Worm (Caenorhabditis elegans) whole organism, L1 larva: ENCODE measurements around the gene F10E9.11.

Experiments used
- C16A3.4 ChIP-seq: fragments of 150-350 bp; optimal IDR thresholded peaks from 2 replicates; lab custom pipeline; 2014; ENCODE audit warnings: missing biosample characterization, missing genetic modification characterization
- C34B4.2 ChIP-seq: sonication (generic microtip); optimal IDR thresholded peaks from 2 replicates; lab custom pipeline; 2017; ENCODE audit warnings: mild to moderate bottlenecking, missing genetic modification characterization, missing compliant biosample characterization
- F16B12.6 ChIP-seq: fragments of 150-350 bp; optimal IDR thresholded peaks from 2 replicates; lab custom pipeline; 2014; ENCODE audit warnings: missing biosample characterization, missing genetic modification characterization
- aly-2 ChIP-seq: fragments of 150-350 bp; optimal IDR thresholded peaks from 2 replicates; lab custom pipeline; 2014; ENCODE audit warnings: missing biosample characterization, missing genetic modification characterization
- ceh-8 ChIP-seq: fragments of 200-800 bp; sonication (Bioruptor generic); optimal IDR thresholded peaks from 2 replicates; lab custom pipeline; 2018; ENCODE audit warnings: mild to moderate bottlenecking, missing genetic modification characterization, moderate library complexity, missing compliant biosample characterization
- ceh-82 ChIP-seq, 3 experiments: fragments of 150-350 bp in 1 of 3; sonication (generic microtip) in 2 of 3; optimal IDR thresholded peaks; 2 replicates each; lab custom pipeline; 2014 to 2017; ENCODE audit warnings: missing biosample characterization in 3 of 3, missing genetic modification characterization in 3 of 3
- ceh-88 ChIP-seq: fragments of 200-800 bp; sonication (Bioruptor generic); IDR thresholded peaks from 2 replicates; pipeline ENCODE4 v1.3.6; 2022; ENCODE audit warnings: missing genetic modification characterization, missing compliant biosample characterization
- ces-1 ChIP-seq: fragments of 150-350 bp; optimal IDR thresholded peaks from 2 replicates; lab custom pipeline; 2014; ENCODE audit warnings: missing biosample characterization, missing genetic modification reagents, missing genetic modification characterization
- dpl-1 ChIP-seq, 3 experiments: fragments of 150-350 bp in 2 of 3; sonication (generic microtip) in 1 of 3; optimal IDR thresholded peaks; 2 replicates each; lab custom pipeline; 2014 to 2017; ENCODE audit warnings: missing biosample characterization in 3 of 3, missing genetic modification characterization in 3 of 3, missing genetic modification reagents in 3 of 3
- dsc-1 ChIP-seq: sonication (generic microtip); optimal IDR thresholded peaks from 2 replicates; lab custom pipeline; 2016; ENCODE audit warnings: mild to moderate bottlenecking, missing genetic modification characterization, missing compliant biosample characterization
- efl-1 ChIP-seq, 4 experiments: fragments of 150-350 bp; optimal IDR thresholded peaks in 3 of 4; peaks in 1 of 4; 1 replicate in 1 of 4; 2 replicates in 3 of 4; lab custom pipeline; 2014; ENCODE audit warnings: missing biosample characterization in 2 of 4, missing genetic modification characterization in 2 of 4, missing genetic modification reagents in 2 of 4
- efl-3 ChIP-seq: fragments of 200-800 bp; sonication (Bioruptor generic); optimal IDR thresholded peaks from 2 replicates; lab custom pipeline; 2018; ENCODE audit warnings: mild to moderate bottlenecking, missing genetic modification characterization, missing compliant biosample characterization
- egl-13 ChIP-seq: sonication (generic microtip); optimal IDR thresholded peaks from 2 replicates; lab custom pipeline; 2016; ENCODE audit warnings: missing genotype, missing genetic modification reagents, missing genetic modification characterization, missing compliant biosample characterization
- elt-3 ChIP-seq, 6 experiments: fragments of 150-350 bp in 1 of 6; sonication (generic microtip); optimal IDR thresholded peaks; 2 replicates each; lab custom pipeline; 2017 to 2018; ENCODE audit warnings: missing biosample characterization in 6 of 6, missing genetic modification characterization in 6 of 6, inconsistent platforms in 1 of 6
- ets-5 ChIP-seq: fragments of 200-800 bp; sonication (Bioruptor generic); IDR thresholded peaks from 2 replicates; pipeline ENCODE4 v1.3.6; 2022; ENCODE audit warnings: missing genetic modification characterization, missing compliant biosample characterization
- fkh-10 ChIP-seq: sonication (generic microtip); optimal IDR thresholded peaks from 2 replicates; lab custom pipeline; 2017; ENCODE audit warnings: missing biosample characterization, missing genetic modification reagents, missing genetic modification characterization
- fos-1 ChIP-seq: fragments of 150-350 bp; optimal IDR thresholded peaks from 2 replicates; lab custom pipeline; 2014; ENCODE audit warnings: missing biosample characterization, missing genetic modification characterization
- hlh-17 ChIP-seq: fragments of 200-800 bp; sonication (Bioruptor generic); optimal IDR thresholded peaks from 2 replicates; lab custom pipeline; 2018; ENCODE audit warnings: missing genetic modification characterization, mild to moderate bottlenecking, missing compliant biosample characterization, moderate library complexity, borderline replicate concordance
- hpl-2 ChIP-seq: fragments of 150-350 bp; optimal IDR thresholded peaks from 2 replicates; lab custom pipeline; 2014; ENCODE audit warnings: missing biosample characterization, missing genetic modification reagents, missing genetic modification characterization
- irx-1 ChIP-seq: sonication (generic microtip); optimal IDR thresholded peaks from 2 replicates; lab custom pipeline; 2016; ENCODE audit warnings: missing genetic modification characterization, missing compliant biosample characterization
- lin-13 ChIP-seq: fragments of 150-350 bp; optimal IDR thresholded peaks from 2 replicates; lab custom pipeline; 2014; ENCODE audit warnings: missing biosample characterization, missing genetic modification reagents, missing genetic modification characterization
- lin-15B ChIP-seq: fragments of 150-350 bp; sonication (generic microtip); optimal IDR thresholded peaks from 3 replicates; lab custom pipeline; 2014; ENCODE audit warnings: missing biosample characterization, missing genetic modification characterization
- lin-39 ChIP-seq: fragments of 150-350 bp; optimal IDR thresholded peaks from 2 replicates; lab custom pipeline; 2014; ENCODE audit warnings: missing biosample characterization, missing genetic modification reagents, missing genetic modification characterization
- lsy-2 ChIP-seq, 2 experiments: fragments of 150-350 bp; optimal IDR thresholded peaks; 2 replicates each; lab custom pipeline; 2014; ENCODE audit warnings: missing biosample characterization in 2 of 2, missing genetic modification characterization in 2 of 2
- mab-9 ChIP-seq: fragments of 200-800 bp; sonication (Bioruptor generic); IDR thresholded peaks from 2 replicates; pipeline ENCODE4 v1.3.6; 2022; ENCODE audit warnings: missing genetic modification reagents, missing genetic modification characterization, missing compliant biosample characterization
- nhr-11 ChIP-seq: fragments of 150-350 bp; optimal IDR thresholded peaks from 2 replicates; lab custom pipeline; 2014; ENCODE audit warnings: missing biosample characterization, missing genetic modification characterization
- nhr-20 ChIP-seq: sonication (generic microtip); optimal IDR thresholded peaks from 2 replicates; lab custom pipeline; 2016; ENCODE audit warnings: mild to moderate bottlenecking, missing genetic modification characterization, missing compliant biosample characterization
- nhr-28 ChIP-seq: fragments of 150-350 bp; optimal IDR thresholded peaks from 2 replicates; lab custom pipeline; 2014; ENCODE audit warnings: missing biosample characterization, missing genetic modification characterization
- nhr-71 ChIP-seq: sonication (generic microtip); optimal IDR thresholded peaks from 2 replicates; lab custom pipeline; 2016; ENCODE audit warnings: mild to moderate bottlenecking, missing genetic modification characterization, moderate library complexity, missing compliant biosample characterization
- nhr-77 ChIP-seq: fragments of 150-350 bp; optimal IDR thresholded peaks from 2 replicates; lab custom pipeline; 2014; ENCODE audit warnings: missing biosample characterization, missing genetic modification characterization
- nhr-85 ChIP-seq: sonication (generic microtip); peaks from one replicate; lab custom pipeline; 2016; ENCODE audit warnings: missing genetic modification characterization, inconsistent platforms, missing compliant biosample characterization
- pax-3 ChIP-seq: fragments of 200-800 bp; sonication (Bioruptor generic); optimal IDR thresholded peaks from 2 replicates; lab custom pipeline; 2018; ENCODE audit warnings: mild to moderate bottlenecking, missing genetic modification characterization, moderate library complexity, missing compliant biosample characterization
- pqm-1 ChIP-seq: sonication (generic microtip); optimal IDR thresholded peaks from 3 replicates; lab custom pipeline; 2017; ENCODE audit warnings: missing biosample characterization, missing genetic modification characterization
- skn-1 ChIP-seq: fragments of 150-350 bp; optimal IDR thresholded peaks from 2 replicates; lab custom pipeline; 2014; ENCODE audit warnings: missing biosample characterization, missing genetic modification characterization
- sox-4 ChIP-seq: sonication (generic microtip); optimal IDR thresholded peaks from 2 replicates; lab custom pipeline; 2016; ENCODE audit warnings: missing genetic modification characterization, missing compliant biosample characterization
- sptf-1 ChIP-seq: fragments of 150-350 bp; optimal IDR thresholded peaks from 2 replicates; lab custom pipeline; 2014; ENCODE audit warnings: missing biosample characterization, missing genetic modification characterization
- sup-37 ChIP-seq: fragments of 200-800 bp; sonication (Bioruptor generic); optimal IDR thresholded peaks from 2 replicates; lab custom pipeline; 2018; ENCODE audit warnings: mild to moderate bottlenecking, missing genetic modification characterization, missing compliant biosample characterization
- swsn-7 ChIP-seq: sonication (generic microtip); optimal IDR thresholded peaks from 2 replicates; lab custom pipeline; 2016; ENCODE audit warnings: missing genetic modification characterization, missing compliant biosample characterization
- tlp-1 ChIP-seq: fragments of 150-350 bp; optimal IDR thresholded peaks from 2 replicates; lab custom pipeline; 2014; ENCODE audit warnings: missing biosample characterization, missing genetic modification characterization
- unc-130 ChIP-seq: fragments of 150-350 bp; optimal IDR thresholded peaks from 2 replicates; lab custom pipeline; 2017; ENCODE audit warnings: missing biosample characterization, missing genetic modification characterization, inconsistent platforms
- unc-30 ChIP-seq: sonication (generic microtip); optimal IDR thresholded peaks from 2 replicates; lab custom pipeline; 2017; ENCODE audit warnings: missing biosample characterization, missing genetic modification characterization
- unc-62 ChIP-seq: fragments of 150-350 bp; optimal IDR thresholded peaks from 2 replicates; lab custom pipeline; 2014; ENCODE audit warnings: missing biosample characterization, missing genetic modification reagents, missing genetic modification characterization
- unc-86 ChIP-seq: sonication (generic microtip); optimal IDR thresholded peaks from 2 replicates; lab custom pipeline; 2016; ENCODE audit warnings: missing genetic modification characterization, missing compliant biosample characterization
- unc-98 ChIP-seq: fragments of 200-800 bp; sonication (Bioruptor generic); IDR thresholded peaks from 2 replicates; pipeline ENCODE4 v1.3.6; 2022; ENCODE audit warnings: missing genetic modification characterization, missing compliant biosample characterization
- vab-15 ChIP-seq: sonication (generic microtip); optimal IDR thresholded peaks from 2 replicates; lab custom pipeline; 2017; ENCODE audit warnings: missing genotype, mild to moderate bottlenecking, missing genetic modification characterization, missing compliant biosample characterization
- xbp-1 ChIP-seq: sonication (generic microtip); optimal IDR thresholded peaks from 2 replicates; lab custom pipeline; 2016; ENCODE audit warnings: missing genetic modification characterization, missing compliant biosample characterization
- zag-1 ChIP-seq: fragments of 150-350 bp; optimal IDR thresholded peaks from 2 replicates; lab custom pipeline; 2014; ENCODE audit warnings: missing biosample characterization, missing genetic modification characterization
- zip-4 ChIP-seq: fragments of 200-800 bp; sonication (Bioruptor generic); optimal IDR thresholded peaks from 2 replicates; lab custom pipeline; 2018; ENCODE audit warnings: mild to moderate bottlenecking, missing genetic modification characterization, moderate library complexity, missing compliant biosample characterization
- ztf-4 ChIP-seq: fragments of 150-350 bp; optimal IDR thresholded peaks from 2 replicates; lab custom pipeline; 2014; ENCODE audit warnings: missing biosample characterization, missing genetic modification characterization

The F10E9.11 gene

DNA sequence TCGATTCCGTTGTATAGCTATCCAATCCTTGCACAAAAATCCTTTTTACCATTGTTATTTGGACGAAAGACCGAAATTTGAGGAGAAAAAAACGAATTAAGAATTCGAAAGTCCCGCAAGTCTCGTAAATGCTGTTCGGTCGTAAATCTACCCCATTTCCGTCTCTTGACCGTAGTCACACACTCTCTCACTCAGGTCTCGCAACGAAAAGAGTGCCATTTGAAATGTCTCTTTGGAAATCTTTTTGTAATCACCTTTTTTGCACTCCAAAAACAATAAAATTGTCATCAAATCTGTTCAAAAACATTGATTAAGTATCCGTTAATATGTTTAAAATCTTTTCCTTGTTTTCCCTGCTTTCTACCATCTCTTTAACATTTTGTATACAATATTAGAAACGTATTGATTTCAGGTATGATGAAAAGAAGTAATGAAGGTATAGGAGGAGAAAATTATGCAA lies 39.2 kb upstream of the F10E9.11 start, which contains the start of the genes R05D3.8 and rfp-1 (continued):
- TF ChIP-seq mab-9 = 0 out of 2 replicates have a peak, but pooled peaks have one; percentile 7
- TF ChIP-seq fos-1 = peak; percentile 82
- peak; percentile 71 for TF ChIP-seq swsn-7 (tag; lab: Kevin White, UChicago)
- TF ChIP-seq nhr-20 = peak; percentile 79
- no peak for TF ChIP-seq sptf-1 (tag; lab: Kevin White, UChicago)
- no peak for TF ChIP-seq pqm-1 (tag; lab: Kevin White, UChicago)
- TF ChIP-seq xbp-1 (tag; lab: Kevin White, UChicago) = peak; percentile 73
- peak; percentile 52 for TF ChIP-seq dsc-1 (tag; lab: Kevin White, UChicago)
- TF ChIP-seq zip-4 (GFP tag; lab: Kevin White, UChicago) = no peak
- peak in 3 of 6 experiments; percentile 4 to 74 (median 20) for TF ChIP-seq elt-3 (tag; optimal IDR thresholded peaks at IDR 0.05; lab: Kevin White, UChicago)
- TF ChIP-seq nhr-85 (tag; lab: Kevin White, UChicago) = peak; percentile 88
- TF ChIP-seq ces-1 (GFP tag; lab: Kevin White, UChicago) = no peak
- TF ChIP-seq lsy-2 (tag; optimal IDR thresholded peaks at IDR 0.05; lab: Kevin White, UChicago) = peak; percentile 98 to 99
- TF ChIP-seq ceh-8 (GFP tag; lab: Kevin White, UChicago) = no peak
- TF ChIP-seq ztf-4 = peak; percentile 43
- TF ChIP-seq C34B4.2 (tag; lab: Kevin White, UChicago) = no peak
- TF ChIP-seq fkh-10 = peak; percentile 58
- no peak for TF ChIP-seq zag-1
- no peak for TF ChIP-seq pax-3
- peak; percentile 32 for TF ChIP-seq vab-15 (tag; lab: Kevin White, UChicago)

DNA sequence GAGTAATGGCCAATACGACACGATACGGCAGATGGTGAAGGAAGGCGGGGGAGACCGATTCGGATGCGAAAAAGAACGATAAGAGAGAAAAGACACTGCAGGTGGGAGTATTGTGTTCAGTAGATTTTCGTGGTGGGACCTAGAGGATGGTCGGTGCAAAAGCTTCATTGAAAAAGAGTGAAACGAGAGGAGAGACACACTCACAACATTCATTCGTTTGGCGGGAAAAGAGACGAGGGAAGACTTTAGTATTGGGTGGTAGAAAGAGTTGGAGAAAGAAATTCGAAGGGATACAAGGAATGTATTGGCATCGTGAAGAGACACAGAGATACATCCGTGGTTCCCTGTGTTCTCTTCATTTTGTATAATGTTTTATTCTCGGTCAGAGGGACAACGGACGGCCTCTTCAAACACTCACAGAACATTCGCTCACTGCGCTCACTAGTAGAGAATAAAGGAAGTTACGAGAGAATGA lies 37.4 kb upstream of the F10E9.11 start:
- TF ChIP-seq ceh-82 (tag; optimal IDR thresholded peaks at IDR 0.05; lab: Kevin White, UChicago) = peak; percentile 15 to 61 (median 54)
- no peak for TF ChIP-seq unc-30 (tag; lab: Kevin White, UChicago)
- TF ChIP-seq lin-15B (tag; lab: Kevin White, UChicago) = peak; percentile 46
- peak; percentile 77 for TF ChIP-seq aly-2 (tag; lab: Kevin White, UChicago)
- TF ChIP-seq mab-9 = no peak
- TF ChIP-seq lin-13 (GFP tag; lab: Kevin White, UChicago) = peak; percentile 56
- TF ChIP-seq efl-1 (optimal IDR thresholded peaks at IDR 0.05; lab: Kevin White, UChicago) = peak; percentile 72 to 85
- peak; percentile 53 to 54 for TF ChIP-seq efl-1 (GFP tag; optimal IDR thresholded peaks at IDR 0.05 in 1 of 2; lab: Kevin White, UChicago)
- no peak for TF ChIP-seq sup-37 (GFP tag; lab: Kevin White, UChicago)
- TF ChIP-seq C34B4.2 (tag; lab: Kevin White, UChicago) = no peak
- no peak for TF ChIP-seq unc-98 (GFP tag; lab: Robert Waterston, UW)
- no peak for TF ChIP-seq unc-62 (GFP tag; lab: Kevin White, UChicago)
- peak; percentile 68 for TF ChIP-seq fkh-10
- peak; percentile 58 for TF ChIP-seq dsc-1 (tag; lab: Kevin White, UChicago)
- no peak for TF ChIP-seq pax-3
- TF ChIP-seq tlp-1 (tag; lab: Kevin White, UChicago) = no peak
- peak; percentile 19 for TF ChIP-seq skn-1 (tag; lab: Kevin White, UChicago)
- TF ChIP-seq dpl-1 (GFP tag; optimal IDR thresholded peaks at IDR 0.05; lab: Kevin White, UChicago) = peak; percentile 47 to 68 (median 55)
- TF ChIP-seq egl-13 (tag; lab: Kevin White, UChicago) = no peak
- TF ChIP-seq ztf-4 = peak; percentile 69
- no peak for TF ChIP-seq lin-39 (tag; lab: Kevin White, UChicago)
- TF ChIP-seq sox-4 (tag; lab: Kevin White, UChicago) = no peak
- TF ChIP-seq nhr-77 (tag; lab: Kevin White, UChicago) = peak; percentile 75
- TF ChIP-seq hpl-2 (GFP tag; lab: Kevin White, UChicago) = no peak
- TF ChIP-seq ets-5 = no peak
- peak; percentile 87 for TF ChIP-seq nhr-71
- TF ChIP-seq unc-130 (tag; lab: Kevin White, UChicago) = peak; percentile 42
- TF ChIP-seq ces-1 (GFP tag; lab: Kevin White, UChicago) = no peak
- peak; percentile 57 for TF ChIP-seq xbp-1 (tag; lab: Kevin White, UChicago)
- peak; percentile 69 for TF ChIP-seq unc-86 (tag; lab: Kevin White, UChicago)
- TF ChIP-seq irx-1 = peak; percentile 53
- peak; percentile 14 for TF ChIP-seq fos-1
- TF ChIP-seq F16B12.6 (tag; lab: Kevin White, UChicago) = peak; percentile 16
- peak; percentile 69 for TF ChIP-seq C16A3.4 (tag; lab: Kevin White, UChicago)
- TF ChIP-seq nhr-28 (tag; lab: Kevin White, UChicago) = no peak
- TF ChIP-seq efl-3 (GFP tag; lab: Kevin White, UChicago) = no peak
- TF ChIP-seq ceh-88 = no peak
- TF ChIP-seq sptf-1 (tag; lab: Kevin White, UChicago) = no peak
- no peak for TF ChIP-seq nhr-11 (tag; lab: Kevin White, UChicago)
- no peak for TF ChIP-seq hlh-17 (GFP tag; lab: Kevin White, UChicago)
- TF ChIP-seq ceh-8 (GFP tag; lab: Kevin White, UChicago) = peak; percentile 10
